Worm (Caenorhabditis elegans) whole organism, mixed stage, embryonic: ENCODE measurements around the gene sdz-31.

Source experiments
- elt-3 ChIP-seq: fragments of 150-350 bp; optimal IDR thresholded peaks from 2 replicates; lab custom pipeline; 2014; ENCODE audit warnings: missing biosample characterization, missing genetic modification characterization
- mep-1 ChIP-seq: fragments of 150-350 bp; optimal IDR thresholded peaks from 2 replicates; lab custom pipeline; 2017; ENCODE audit warnings: missing biosample characterization, missing genetic modification reagents, missing genetic modification characterization, inconsistent platforms
- nhr-76 ChIP-seq: sonication (generic microtip); optimal IDR thresholded peaks from 2 replicates; lab custom pipeline; 2017; ENCODE audit warnings: missing biosample characterization, missing genetic modification characterization
- ztf-11 ChIP-seq: fragments of 150-350 bp; optimal IDR thresholded peaks from 2 replicates; lab custom pipeline; 2014; ENCODE audit warnings: missing biosample characterization, missing genetic modification characterization

DNA sequence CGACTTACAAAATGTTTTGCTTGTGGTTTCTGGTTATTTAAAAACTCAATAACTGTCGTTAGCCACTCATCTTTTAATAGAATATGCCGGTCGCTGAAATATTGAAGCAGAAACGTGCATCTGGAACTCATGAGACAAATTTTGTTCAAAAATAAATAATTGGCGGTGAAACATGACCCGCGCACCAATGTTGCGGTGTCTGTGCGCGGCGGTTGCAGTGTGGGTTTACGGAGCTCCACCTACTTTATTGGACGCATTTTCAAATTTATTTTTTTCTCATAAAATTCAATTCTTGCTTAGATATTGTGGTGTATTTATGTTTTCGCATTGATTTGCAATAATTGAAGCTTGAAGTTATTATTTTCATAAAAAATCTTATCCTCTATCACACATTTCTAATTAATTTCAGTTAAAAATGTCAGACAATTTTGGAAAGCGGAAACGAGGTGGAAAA is 50.7 kb downstream of the sdz-31 start, which contains the start of the genes rmh-2 and suds-3:
- TF ChIP-seq nhr-76 (tag; lab: Kevin White, UChicago) (no peak), ztf-11 (tag; lab: Kevin White, UChicago) (no peak), elt-3 (tag; lab: Kevin White, UChicago) (no peak), mep-1 (tag; lab: Kevin White, UChicago) (peak; percentile 66)
